Worm (Caenorhabditis elegans): Measurements from ENCODE around the gene Y4C6B.2.
"Not testable (repeated sequence)": the region's sequence is repeated elsewhere in the genome, so short reads cannot be mapped to it uniquely, and the experiment has no call there.

DNA sequence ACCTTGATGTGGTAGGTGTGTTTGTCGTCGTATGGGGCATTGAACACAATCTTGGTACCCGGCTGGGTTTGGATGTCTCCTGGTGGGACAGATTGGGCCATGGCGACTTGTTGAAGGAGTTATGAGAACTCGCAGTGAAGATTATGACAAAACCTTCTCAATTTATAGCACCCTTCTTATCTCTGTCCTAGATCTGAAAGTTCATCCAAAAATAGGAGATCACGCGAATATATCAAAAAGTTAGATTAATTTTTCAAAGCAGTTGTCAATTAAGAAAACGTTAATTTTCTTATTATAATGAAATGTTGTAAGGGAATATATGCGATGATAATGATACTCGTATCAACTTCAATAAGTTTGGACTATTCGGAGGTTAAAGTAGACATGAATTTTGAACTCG lies 44.1 kb upstream of the Y4C6B.2 start, which contains the start of gene msp-51:
- not testable (repeated sequence) for TF ChIP-seq sea-1 (GFP tag; conservative IDR thresholded peaks at IDR 0.05); ceh-36 (tag; optimal IDR thresholded peaks at IDR 0.05); tbx-37 (GFP tag; conservative IDR thresholded peaks at IDR 0.05); ama-1 (optimal IDR thresholded peaks at IDR 0.05); flt-1 (GFP tag; IDR thresholded peaks at IDR 0.05); tbx-11 (GFP tag; IDR thresholded peaks at IDR 0.05); tra-4 (tag; optimal IDR thresholded peaks at IDR 0.05); hnd-1 (tag; optimal IDR thresholded peaks at IDR 0.05); pes-1 (GFP tag; IDR thresholded peaks at IDR 0.05); hmg-4 (GFP tag; optimal IDR thresholded peaks at IDR 0.05)

All from whole organism, early embryonic.